Worm (Caenorhabditis elegans) whole organism, mixed stage, embryonic: ENCODE results near the gene ntl-3.

Experiments
- ceh-43 ChIP-seq: fragments of 200-800 bp; sonication (Bioruptor generic); optimal IDR thresholded peaks from 2 replicates; lab custom pipeline; 2018; ENCODE audit warnings: mild to moderate bottlenecking, missing genetic modification characterization, moderate library complexity, missing compliant biosample characterization
- elt-3 ChIP-seq: fragments of 150-350 bp; optimal IDR thresholded peaks from 2 replicates; lab custom pipeline; 2014; ENCODE audit warnings: missing biosample characterization, missing genetic modification characterization
- ham-2 ChIP-seq: fragments of 200-800 bp; sonication (Bioruptor generic); optimal IDR thresholded peaks from 2 replicates; lab custom pipeline; 2018; ENCODE audit warnings: mild to moderate bottlenecking, missing genetic modification characterization, missing compliant biosample characterization
- mep-1 ChIP-seq: fragments of 150-350 bp; optimal IDR thresholded peaks from 2 replicates; lab custom pipeline; 2017; ENCODE audit warnings: missing biosample characterization, missing genetic modification reagents, missing genetic modification characterization, inconsistent platforms
- nhr-12 ChIP-seq: fragments of 150-350 bp; optimal IDR thresholded peaks from 2 replicates; lab custom pipeline; 2014; ENCODE audit warnings: missing biosample characterization, missing genetic modification characterization
- nhr-237 ChIP-seq: fragments of 150-350 bp; optimal IDR thresholded peaks from 2 replicates; lab custom pipeline; 2014; ENCODE audit warnings: missing biosample characterization, missing genetic modification characterization

DNA sequence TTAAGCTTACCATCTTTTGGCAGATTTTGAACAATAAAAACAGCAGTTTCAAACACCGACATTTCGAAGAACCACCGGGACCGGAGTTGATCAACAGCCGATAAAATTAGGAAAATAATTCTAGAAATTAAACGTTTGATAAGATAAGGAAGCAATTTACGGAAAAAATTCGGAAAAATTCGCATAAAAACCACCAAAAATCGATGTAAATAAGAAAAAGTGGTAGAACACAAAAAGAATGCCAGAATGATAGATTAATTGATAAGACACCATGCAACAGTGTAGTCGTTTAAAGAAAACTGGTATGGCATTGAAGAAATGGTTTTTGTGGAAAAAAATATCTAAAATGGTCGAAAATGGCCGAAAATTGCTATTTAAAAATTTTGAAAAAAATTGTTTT is 23.9 kb downstream of the ntl-3 start, which contains the start of gene maa-1:
- TF ChIP-seq mep-1 (tag; lab: Kevin White, UChicago) (no peak), ceh-43 (GFP tag; lab: Kevin White, UChicago) (no peak), elt-3 (tag; lab: Kevin White, UChicago) (no peak), nhr-237 (tag; lab: Kevin White, UChicago) (no peak), ham-2 (GFP tag; lab: Kevin White, UChicago) (no peak), nhr-12 (no peak)
